Worm (Caenorhabditis elegans) whole organism, L4/young adult: ENCODE data around the gene F19C7.8.

ENCODE experiments used
- W03F9.2 ChIP-seq: fragments of 150-350 bp; optimal IDR thresholded peaks from 2 replicates; lab custom pipeline; 2014; ENCODE audit warnings: missing biosample characterization, missing genetic modification characterization
- dao-5 ChIP-seq: sonication (generic microtip); optimal IDR thresholded peaks from 2 replicates; lab custom pipeline; 2016; ENCODE audit warnings: missing genotype, missing genetic modification characterization, moderate library complexity, missing compliant biosample characterization

- TF ChIP-seq W03F9.2 (tag; lab: Kevin White, UChicago), result no peak
- TF ChIP-seq dao-5, result no peak
These were observed 1.5 kb upstream of the F19C7.8 start for ce11 chrIV:4639352-4639751.
